Worm (Caenorhabditis elegans): ENCODE data around the gene K03A1.4.

ce11 chrX:7323604-7324003 lies 25.1 kb upstream of the K03A1.4 start:
- TF ChIP-seq unc-62 (GFP tag; optimal IDR thresholded peaks at IDR 0.05 in 1 of 2) (no peak), unc-62 (tag; optimal IDR thresholded peaks at IDR 0.05) (no peak), ceh-82 (tag; optimal IDR thresholded peaks at IDR 0.05) (no peak), arid-1 (GFP tag; conservative IDR thresholded peaks at IDR 0.05) (peak; percentile 77)
